Worm (Caenorhabditis elegans) whole organism, young adult: ENCODE measurements around the gene F19G12.1.

ENCODE experiments used
- aptf-2 ChIP-seq: fragments of 200-800 bp; sonication (Bioruptor generic); conservative IDR thresholded peaks from 2 replicates; pipeline ENCODE4 v1.3.6; 2022; ENCODE audit warnings: missing genetic modification reagents, missing genetic modification characterization, missing compliant biosample characterization
- ccch-3 ChIP-seq: fragments of 200-800 bp; sonication (Bioruptor generic); optimal IDR thresholded peaks from 2 replicates; lab custom pipeline; 2018; ENCODE audit warnings: mild to moderate bottlenecking, missing genetic modification characterization, missing compliant biosample characterization
- egl-18 ChIP-seq: fragments of 200-800 bp; sonication (Bioruptor generic); IDR thresholded peaks from 2 replicates; pipeline ENCODE4 v1.3.6; 2022; ENCODE audit warnings: missing genetic modification reagents, missing genetic modification characterization, missing compliant biosample characterization
- madf-3 ChIP-seq: fragments of 200-800 bp; sonication (Bioruptor generic); IDR thresholded peaks from 2 replicates; pipeline ENCODE4 v1.3.6; 2022; ENCODE audit warnings: missing genetic modification reagents, missing genetic modification characterization, missing compliant biosample characterization
- nhr-120 ChIP-seq: fragments of 200-800 bp; sonication (Bioruptor generic); IDR thresholded peaks from 2 replicates; pipeline ENCODE4 v1.3.6; 2022; ENCODE audit warnings: missing genetic modification characterization, missing compliant biosample characterization
- nhr-80 ChIP-seq: sonication (generic microtip); optimal IDR thresholded peaks from 2 replicates; lab custom pipeline; 2016; ENCODE audit warnings: missing genetic modification characterization, missing compliant biosample characterization
- tbp1 ChIP-seq: fragments of 200-800 bp; sonication (Bioruptor generic); optimal IDR thresholded peaks from 2 replicates; lab custom pipeline; 2018; ENCODE audit warnings: mild to moderate bottlenecking, missing genetic modification characterization, missing compliant biosample characterization
- unc-130 ChIP-seq: sonication (generic microtip); optimal IDR thresholded peaks from 2 replicates; lab custom pipeline; 2016; ENCODE audit warnings: missing genetic modification reagents, missing genetic modification characterization, missing compliant biosample characterization

DNA sequence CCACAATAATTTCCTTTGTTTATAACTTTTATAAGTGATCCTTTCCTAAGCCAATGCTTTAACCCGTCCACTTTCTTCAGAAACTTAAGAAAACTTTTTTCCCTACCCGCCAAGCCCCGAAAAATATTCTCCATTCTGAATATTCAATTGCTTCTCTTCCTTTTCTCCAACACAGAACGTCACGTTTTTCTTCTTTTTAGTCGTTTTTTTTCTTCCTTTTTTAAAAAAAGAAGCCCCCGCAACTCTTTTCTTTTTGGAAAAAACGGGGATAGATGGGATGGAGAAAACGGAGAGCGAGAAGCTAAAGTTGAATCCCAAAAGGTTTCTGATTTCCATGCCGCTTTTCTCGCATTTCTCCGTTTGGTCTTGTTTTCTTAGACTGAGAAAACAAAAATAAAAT lies 47.8 kb downstream of the F19G12.1 start:
- TF ChIP-seq unc-130 (no peak), nhr-80 (tag; lab: Kevin White, UChicago) (no peak), nhr-120 (GFP tag; lab: Robert Waterston, UW) (no peak), aptf-2 (no peak), tbp1 (no peak), egl-18 (GFP tag; lab: Robert Waterston, UW) (no peak), ccch-3 (GFP tag; lab: Kevin White, UChicago) (no peak), madf-3 (GFP tag; lab: Robert Waterston, UW) (no peak)
